Worm (Caenorhabditis elegans): ENCODE measurements around the gene cog-1.

cog-1 gene

DNA sequence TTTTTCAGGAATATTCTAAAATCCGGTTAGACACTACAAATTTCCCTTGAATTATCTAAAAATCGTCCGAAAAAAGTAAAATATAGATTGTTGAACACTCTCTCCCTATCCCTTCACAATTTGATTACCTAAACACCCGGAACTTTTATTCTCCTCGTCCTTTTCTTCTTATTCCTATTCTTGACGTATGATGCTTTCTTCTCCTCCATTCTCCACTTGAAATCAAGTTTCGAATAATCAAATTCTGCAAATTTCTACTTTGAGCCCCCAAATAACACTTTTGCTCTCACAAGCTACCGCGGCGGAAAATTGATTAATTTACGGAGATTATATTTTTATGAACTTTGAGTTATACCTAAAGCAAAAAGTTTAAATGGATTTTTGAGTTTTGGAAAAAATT lies 36.0 kb downstream of the cog-1 start:
- 0 out of 2 replicates have a peak, but pooled peaks have one; percentile 43 for TF ChIP-seq ctbp-1 (GFP tag; IDR thresholded peaks at IDR 0.05)
- TF ChIP-seq mxl-3 (GFP tag; optimal IDR thresholded peaks at IDR 0.05): no peak
- peak; percentile 92 for TF ChIP-seq ces-1 (GFP tag; optimal IDR thresholded peaks at IDR 0.05)
- peak; percentile 94 for TF ChIP-seq fkh-10 (GFP tag; optimal IDR thresholded peaks at IDR 0.05)

DNA sequence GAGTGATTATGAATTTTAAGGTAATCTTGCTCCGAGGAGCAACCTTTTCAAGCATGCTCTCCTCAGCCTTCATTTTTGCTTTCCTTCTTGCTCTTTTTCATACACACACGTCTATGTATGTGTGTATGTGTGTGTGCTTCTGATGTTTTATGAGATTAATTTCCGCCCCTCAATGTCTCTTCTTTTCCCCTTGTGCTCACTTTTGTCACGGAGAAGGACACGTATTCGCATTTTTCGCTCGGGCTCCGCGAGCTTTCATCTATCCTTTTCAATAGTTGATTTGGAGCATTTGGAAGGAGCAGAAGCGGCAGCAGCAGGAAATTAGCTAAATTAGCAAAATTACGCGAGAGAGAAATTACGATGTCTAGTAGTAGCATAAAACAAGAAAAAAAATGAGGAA lies 38.0 kb downstream of the cog-1 start:
- TF ChIP-seq ceh-44 (GFP tag; IDR thresholded peaks at IDR 0.05) (no peak), nhr-42 (GFP tag; IDR thresholded peaks at IDR 0.05) (0 out of 2 replicates have a peak, but pooled peaks have one; percentile 43)

DNA sequence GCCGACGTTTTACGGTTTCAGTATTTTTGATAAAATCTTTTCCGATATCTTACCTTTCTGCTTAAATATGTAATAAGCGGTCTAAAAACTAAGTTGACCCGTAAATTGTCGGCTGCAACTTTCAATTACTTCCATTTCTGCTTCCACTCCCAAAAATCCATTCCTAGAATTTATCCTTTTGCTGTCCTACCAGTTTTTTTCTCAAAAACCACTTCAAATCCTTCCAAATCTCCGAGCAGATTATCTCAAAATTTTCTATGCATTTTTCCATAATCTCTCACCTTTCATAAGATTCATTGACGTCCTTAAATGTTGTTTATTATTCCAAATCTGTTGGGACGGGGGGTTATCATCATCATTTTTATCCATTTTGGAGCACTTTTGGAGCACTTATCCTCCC lies 38.7 kb downstream of the cog-1 start:
- TF ChIP-seq nhr-111 (GFP tag; optimal IDR thresholded peaks at IDR 0.05): no peak
- TF ChIP-seq Y105C5A.15 (GFP tag; IDR thresholded peaks at IDR 0.05): no peak
- TF ChIP-seq daf-8 (GFP tag; IDR thresholded peaks at IDR 0.05): no peak
- no peak for TF ChIP-seq dpl-1 (GFP tag; optimal IDR thresholded peaks at IDR 0.05)
- no peak for TF ChIP-seq egl-43 (GFP tag; IDR thresholded peaks at IDR 0.05)
- no peak for TF ChIP-seq set-16 (GFP tag; IDR thresholded peaks at IDR 0.05)
- TF ChIP-seq unc-130 (GFP tag; optimal IDR thresholded peaks at IDR 0.05): no peak

DNA sequence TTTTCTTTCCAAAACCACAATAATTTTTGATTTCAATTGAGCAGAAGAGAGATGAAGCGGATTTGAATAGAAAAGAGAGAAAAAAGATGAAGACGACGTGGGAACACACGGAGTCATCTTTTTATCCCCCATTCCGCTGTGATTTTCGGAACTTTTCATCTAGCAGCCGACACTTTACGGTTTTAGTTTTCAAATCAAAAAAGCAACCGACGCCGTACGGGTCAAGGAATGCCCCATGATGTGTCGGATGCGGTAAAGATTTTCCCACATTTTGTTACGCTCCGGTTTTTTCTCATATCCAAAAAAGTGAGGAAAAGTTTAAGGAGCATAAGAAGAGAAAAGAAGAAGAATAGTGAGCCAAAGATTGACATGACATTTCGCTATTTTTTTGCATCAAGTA lies 43.2 kb downstream of the cog-1 start:
- TF ChIP-seq nhr-25 (tag; optimal IDR thresholded peaks at IDR 0.05; ENCODE audit: borderline replicate concordance, insufficient read depth) (no peak), skn-1 (tag; optimal IDR thresholded peaks at IDR 0.05) (no peak), mes-2 (tag; optimal IDR thresholded peaks at IDR 0.05; ENCODE audit: poor library complexity, severe bottlenecking) (no peak), mep-1 (tag; optimal IDR thresholded peaks at IDR 0.05) (no peak), ceh-62 (tag; optimal IDR thresholded peaks at IDR 0.05) (no peak), unc-39 (tag; optimal IDR thresholded peaks at IDR 0.05) (no peak), egl-43 (GFP tag; IDR thresholded peaks at IDR 0.05) (no peak), T26A8.4 (GFP tag; IDR thresholded peaks at IDR 0.05) (no peak), nhr-102 (tag; optimal IDR thresholded peaks at IDR 0.05) (no peak), set-16 (GFP tag; IDR thresholded peaks at IDR 0.05) (no peak), fos-1 (tag; optimal IDR thresholded peaks at IDR 0.05) (no peak), madf-5 (GFP tag; IDR thresholded peaks at IDR 0.05) (no peak), ceh-20 (GFP tag; IDR thresholded peaks at IDR 0.05) (no peak), dmd-9 (GFP tag; IDR thresholded peaks at IDR 0.05) (no peak), duxl-1 (tag; optimal IDR thresholded peaks at IDR 0.05; ENCODE audit: poor library complexity) (no peak), aha-1 (tag) (no peak)

DNA sequence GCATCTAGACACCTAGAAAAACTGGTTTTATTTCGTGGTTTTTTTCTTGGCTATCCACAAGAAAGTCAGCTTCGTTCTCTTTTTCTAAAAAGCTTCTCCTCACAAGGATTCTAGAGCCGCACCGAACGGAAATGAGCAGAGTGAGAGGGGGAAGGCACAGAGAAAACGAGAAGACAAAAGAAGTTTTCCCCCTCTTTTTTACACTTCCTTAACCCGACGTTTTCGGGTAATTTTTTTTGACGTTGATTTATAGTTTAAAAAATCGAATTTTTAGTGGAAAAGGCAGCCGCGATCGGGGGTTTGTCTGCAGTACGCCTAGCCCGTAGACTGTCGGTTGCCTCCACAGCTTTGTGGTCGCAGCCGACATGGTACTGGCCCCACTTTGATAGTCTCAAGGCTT lies 44.3 kb downstream of the cog-1 start:
- TF ChIP-seq F37D6.2 (tag; optimal IDR thresholded peaks at IDR 0.05) (no peak), aha-1 (tag) (peak; percentile 39), nhr-42 (GFP tag; IDR thresholded peaks at IDR 0.05) (peak; percentile 67; the same call in 1 of the 2 replicates), fkh-10 (GFP tag; optimal IDR thresholded peaks at IDR 0.05) (peak; percentile 19)

DNA sequence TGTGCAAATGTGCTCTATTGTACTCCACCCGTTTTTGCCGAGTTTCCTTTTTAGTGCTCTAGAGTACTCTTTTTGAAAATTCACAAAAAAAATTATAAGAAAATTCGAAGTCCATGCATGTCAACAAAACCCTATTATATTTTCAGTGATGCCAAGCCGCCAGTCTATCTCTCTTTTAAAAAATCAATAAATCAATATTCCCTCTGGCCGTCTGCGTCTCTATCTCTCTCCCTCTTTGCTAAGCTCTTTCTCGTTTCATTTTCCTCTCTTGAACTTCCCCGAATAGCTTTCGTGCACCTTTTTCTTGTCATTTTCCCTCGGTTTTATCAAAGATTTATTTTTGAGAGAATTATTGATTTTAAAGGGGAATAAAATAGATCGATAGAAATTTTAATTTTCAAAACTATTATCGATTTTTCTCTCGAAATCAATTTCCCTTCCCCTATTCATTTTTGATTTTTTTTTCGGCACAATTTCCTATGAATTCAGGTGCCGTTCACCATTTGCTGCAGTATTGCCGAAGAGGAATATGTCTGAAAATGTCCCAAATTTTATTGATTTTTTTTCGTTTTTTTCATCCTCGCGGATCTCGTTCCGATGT lies 50.3 kb downstream of the cog-1 start:
- peak; percentile 94 for TF ChIP-seq ceh-28 (tag; optimal IDR thresholded peaks at IDR 0.05)
- TF ChIP-seq T26A8.4 (GFP tag; IDR thresholded peaks at IDR 0.05): no peak
- TF ChIP-seq nhr-42 (GFP tag; IDR thresholded peaks at IDR 0.05): peak; percentile 43; the same call in 1 of the 2 replicates
